Fruit fly (Drosophila melanogaster): ENCODE results near the gene aly.

Gene aly

DNA sequence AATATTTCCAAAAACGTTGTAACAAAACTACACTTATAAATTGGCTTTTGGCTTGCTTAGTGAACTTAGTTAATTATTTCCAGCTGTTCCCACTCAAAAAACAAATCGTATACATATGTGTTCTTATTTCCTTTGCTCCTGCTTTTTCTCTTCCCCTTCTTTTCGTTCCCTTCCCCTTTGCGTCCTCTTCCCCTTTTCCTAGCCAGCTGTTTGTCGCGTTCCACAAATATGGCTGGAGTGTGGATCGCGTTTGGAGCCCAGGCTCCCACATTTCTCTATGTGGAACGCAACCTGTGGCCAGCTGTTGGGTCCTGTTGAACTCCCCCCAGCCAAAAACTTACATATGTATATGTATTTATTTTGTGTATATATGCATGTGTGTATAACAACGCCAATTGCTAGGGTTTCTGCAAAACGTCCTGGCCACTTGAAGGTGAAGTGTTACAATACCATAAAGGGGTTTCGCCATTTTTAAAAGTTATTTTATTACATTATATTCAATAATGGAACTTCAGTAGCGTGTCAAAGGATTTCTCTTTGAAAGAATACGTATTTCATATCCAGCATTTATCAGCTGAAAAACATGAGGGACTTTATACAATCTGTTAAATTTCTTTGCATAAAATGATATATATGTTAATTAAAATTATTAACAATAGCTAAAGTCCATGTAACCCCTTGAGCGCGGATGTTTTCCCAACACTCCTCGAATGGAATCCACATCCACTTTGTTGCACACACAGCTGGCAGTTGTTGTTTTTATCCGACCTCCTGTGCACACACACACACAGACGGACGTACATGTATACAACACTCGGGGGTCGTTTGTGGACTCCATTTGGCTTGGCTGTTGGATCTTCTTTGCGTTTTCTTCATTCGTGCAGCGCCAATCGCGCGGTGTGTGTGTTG, 45.6 kb upstream of the aly start:
- TF ChIP-seq E2f2 (GFP tag; IDR thresholded peaks at IDR 0.05) (no peak), zfh1 (GFP tag; IDR thresholded peaks at IDR 0.05) (0 out of 3 replicates have a peak, but pooled peaks have one; percentile 15), gcm (GFP tag; optimal IDR thresholded peaks at IDR 0.05) (no peak), CG17361 (GFP tag; IDR thresholded peaks at IDR 0.05) (no peak), nmo (GFP tag; optimal IDR thresholded peaks at IDR 0.05) (no peak), CG7372 (GFP tag; IDR thresholded peaks at IDR 0.05) (no peak), sens (GFP tag) (peak; percentile 62), CG3838 (GFP tag; optimal IDR thresholded peaks at IDR 0.05) (no peak), CG7745 (tag; optimal IDR thresholded peaks at IDR 0.05) (no peak), CG8924 (tag; optimal IDR thresholded peaks at IDR 0.05) (peak; percentile 48), CG12942 (GFP tag; optimal IDR thresholded peaks at IDR 0.05) (no peak), CG14014 (GFP tag; IDR thresholded peaks at IDR 0.05) (no peak), twi (tag; optimal IDR thresholded peaks at IDR 0.05) (peak; percentile 62), CG16813 (GFP tag; IDR thresholded peaks at IDR 0.05; ENCODE audit: partially characterized antibody) (no peak), PHDP (tag; optimal IDR thresholded peaks at IDR 0.05) (peak; percentile 23), cas (GFP tag; IDR thresholded peaks at IDR 0.05) (no peak), CG32532 (GFP tag; IDR thresholded peaks at IDR 0.05) (no peak), Eip74EF (GFP tag; optimal IDR thresholded peaks at IDR 0.05) (no peak), CG15479 (GFP tag; optimal IDR thresholded peaks at IDR 0.05) (peak; percentile 29), CG18476 (GFP tag; optimal IDR thresholded peaks at IDR 0.05) (peak; percentile 42), grau (tag; optimal IDR thresholded peaks at IDR 0.05) (peak; percentile 22), Hmx (GFP tag; optimal IDR thresholded peaks at IDR 0.05) (no peak), eve (GFP tag; optimal IDR thresholded peaks at IDR 0.05) (no peak), CG32767 (GFP tag; IDR thresholded peaks at IDR 0.05) (peak; percentile 74; the same call in 1 of the 2 replicates), exex (tag; optimal IDR thresholded peaks at IDR 0.05) (no peak), mirr (GFP tag; optimal IDR thresholded peaks at IDR 0.05) (no peak), CG2678 (tag; optimal IDR thresholded peaks at IDR 0.05) (peak; percentile 29), dysf (GFP tag; IDR thresholded peaks at IDR 0.05) (no peak), CG3847 (GFP tag; IDR thresholded peaks at IDR 0.05) (no peak), phol (tag; optimal IDR thresholded peaks at IDR 0.05) (peak; percentile 36), Rfx (GFP tag; IDR thresholded peaks at IDR 0.05) (no peak), bbx (GFP tag; IDR thresholded peaks at IDR 0.05; ENCODE audit: partially characterized antibody) (0 out of 2 replicates have a peak, but pooled peaks have one; percentile 32), HmgZ (tag; optimal IDR thresholded peaks at IDR 0.05) (no peak), yki (optimal IDR thresholded peaks at IDR 0.05) (no peak), Camta (GFP tag; optimal IDR thresholded peaks at IDR 0.05) (no peak), CG6254 (GFP tag; optimal IDR thresholded peaks at IDR 0.05) (no peak), Dll (GFP tag; IDR thresholded peaks at IDR 0.05; ENCODE audit: partially characterized antibody) (no peak), CG17912 (GFP tag; optimal IDR thresholded peaks at IDR 0.05) (no peak), Meics (GFP tag; optimal IDR thresholded peaks at IDR 0.05) (peak; percentile 17), Dref (GFP tag; IDR thresholded peaks at IDR 0.05) (no peak), CG4360 (GFP tag; IDR thresholded peaks at IDR 0.05) (peak; percentile 46; the same call in 1 of the 2 replicates), CG18619 (GFP tag; optimal IDR thresholded peaks at IDR 0.05) (peak; percentile 18), CG2120 (GFP tag; optimal IDR thresholded peaks at IDR 0.05) (peak; percentile 22), HLHmδ (GFP tag; optimal IDR thresholded peaks at IDR 0.05) (peak; percentile 80), gem (tag; optimal IDR thresholded peaks at IDR 0.05) (peak; percentile 46), CG12071 (GFP tag; optimal IDR thresholded peaks at IDR 0.05) (no peak), Sry-δ (GFP tag; optimal IDR thresholded peaks at IDR 0.05) (no peak), crp (GFP tag; optimal IDR thresholded peaks at IDR 0.05) (peak in 1 of 2 experiments; percentile 74), Tbp (GFP tag; optimal IDR thresholded peaks at IDR 0.05) (peak; percentile 53)

Data from whole organism, embryonic.